Fruit fly (Drosophila melanogaster) whole organism, embryonic: ENCODE data around the gene cnir.

Experiments used
- Asciz ChIP-seq: fragments of 200-800 bp; sonication (Bioruptor generic); optimal IDR thresholded peaks from 2 replicates; lab custom pipeline; 2017; ENCODE audit warnings: missing biosample characterization, mild to moderate bottlenecking, missing genetic modification characterization, missing genetic modification reagents
- CG11456 ChIP-seq: fragments of 200-800 bp; sonication (Bioruptor generic); IDR thresholded peaks from 3 replicates; pipeline ENCODE4 v1.3.6; 2022; ENCODE audit warnings: missing biosample characterization, missing genetic modification characterization
- CG14014 ChIP-seq: fragments of 200-800 bp; sonication (Bioruptor generic); IDR thresholded peaks from 2 replicates; pipeline ENCODE4 v1.3.6; 2022; ENCODE audit warnings: missing biosample characterization, missing genetic modification characterization
- CG15479 ChIP-seq: fragments of 200-800 bp; sonication (Bioruptor generic); optimal IDR thresholded peaks from 3 replicates; lab custom pipeline; 2019; ENCODE audit warnings: missing biosample characterization, mild to moderate bottlenecking, missing genetic modification characterization, moderate library complexity
- CG17385 ChIP-seq: fragments of 200-800 bp; sonication (Bioruptor generic); optimal IDR thresholded peaks from 3 replicates; lab custom pipeline; 2018; ENCODE audit warnings: missing biosample characterization, mild to moderate bottlenecking, missing genetic modification characterization
- CG17912 ChIP-seq: fragments of 200-800 bp; sonication (Bioruptor generic); optimal IDR thresholded peaks from 2 replicates; lab custom pipeline; 2018; ENCODE audit warnings: missing biosample characterization, mild to moderate bottlenecking, missing genetic modification characterization
- CG2129 ChIP-seq: fragments of 200-800 bp; sonication (Bioruptor generic); IDR thresholded peaks from 2 replicates; pipeline ENCODE4 v1.3.6; 2022; ENCODE audit warnings: missing biosample characterization, missing genetic modification characterization; ENCODE audit not compliant: partially characterized antibody
- CG3163 ChIP-seq: fragments of 200-800 bp; sonication (Bioruptor generic); optimal IDR thresholded peaks from 3 replicates; lab custom pipeline; 2016; ENCODE audit warnings: missing biosample characterization, missing genetic modification characterization
- CG32532 ChIP-seq: fragments of 200-800 bp; sonication (Bioruptor generic); IDR thresholded peaks from 2 replicates; pipeline ENCODE4 v1.3.6; 2022; ENCODE audit warnings: missing biosample characterization, missing genetic modification characterization
- CG6175 ChIP-seq: fragments of 200-800 bp; sonication (Bioruptor generic); IDR thresholded peaks from 3 replicates; pipeline ENCODE4 v1.3.6; 2022; ENCODE audit warnings: missing biosample characterization, missing genetic modification characterization
- CG6791 ChIP-seq: fragments of 200-800 bp; sonication (Bioruptor generic); IDR thresholded peaks from 3 replicates; pipeline ENCODE4 v1.3.6; 2022; ENCODE audit warnings: missing biosample characterization, missing genetic modification characterization; ENCODE audit not compliant: partially characterized antibody
- CG7786 ChIP-seq: fragments of 200-800 bp; sonication (Bioruptor generic); optimal IDR thresholded peaks from 2 replicates; lab custom pipeline; 2016; ENCODE audit warnings: missing biosample characterization, missing genetic modification characterization
- CG8290 ChIP-seq, 3 experiments: fragments of 200-800 bp; sonication (Bioruptor generic); optimal IDR thresholded peaks; 2 replicates each; lab custom pipeline; 2016 to 2019; ENCODE audit warnings: missing biosample characterization in 3 of 3, missing genetic modification characterization in 3 of 3, mild to moderate bottlenecking in 2 of 3, moderate library complexity in 1 of 3
- CG8944 ChIP-seq: fragments of 200-800 bp; sonication (Bioruptor generic); optimal IDR thresholded peaks from 3 replicates; lab custom pipeline; 2016; ENCODE audit warnings: missing biosample characterization, missing genetic modification characterization
- Camta ChIP-seq: fragments of 200-800 bp; sonication (Bioruptor generic); optimal IDR thresholded peaks from 2 replicates; lab custom pipeline; 2016; ENCODE audit warnings: missing biosample characterization, missing genetic modification characterization
- Chrac-16 ChIP-seq: fragments of 200-800 bp; sonication (Bioruptor generic); optimal IDR thresholded peaks from 3 replicates; lab custom pipeline; 2016; ENCODE audit warnings: missing biosample characterization, missing genetic modification characterization
- Elba2 ChIP-seq: fragments of 200-800 bp; sonication (Bioruptor generic); optimal IDR thresholded peaks from 3 replicates; lab custom pipeline; 2016; ENCODE audit warnings: missing biosample characterization, missing genetic modification characterization
- Ets65A ChIP-seq: fragments of 200-800 bp; sonication (Bioruptor generic); peaks from one replicate; lab custom pipeline; 2016; ENCODE audit warnings: missing biosample characterization, missing genetic modification characterization
- Ets97D ChIP-seq: fragments of 200-800 bp; sonication (Bioruptor generic); optimal IDR thresholded peaks from 3 replicates; lab custom pipeline; 2016; ENCODE audit warnings: missing biosample characterization, missing genetic modification characterization
- Gsc ChIP-seq: fragments of 200-800 bp; sonication (Bioruptor generic); IDR thresholded peaks from 2 replicates; pipeline ENCODE4 v1.3.6; 2022; ENCODE audit warnings: missing biosample characterization, missing genetic modification characterization
- Sry-δ ChIP-seq: fragments of 200-800 bp; sonication (Bioruptor generic); optimal IDR thresholded peaks from 2 replicates; lab custom pipeline; 2016; ENCODE audit warnings: missing biosample characterization, missing genetic modification characterization
- Tbp ChIP-seq: fragments of >200 bp; optimal IDR thresholded peaks from 2 replicates; lab custom pipeline; 2018; ENCODE audit warnings: missing biosample characterization, missing genetic modification characterization
- Trl ChIP-seq, 3 experiments: fragments of >200 bp in 2 of 3; fragments of 200-800 bp in 1 of 3; sonication (Bioruptor generic) in 1 of 3; optimal IDR thresholded peaks; 2 replicates in 1 of 3; 3 replicates in 2 of 3; lab custom pipeline; 2016 to 2017; ENCODE audit warnings: missing biosample characterization in 1 of 3, missing genetic modification characterization in 1 of 3
- ac ChIP-seq: fragments of 200-800 bp; sonication (Bioruptor generic); optimal IDR thresholded peaks from 3 replicates; lab custom pipeline; 2017; ENCODE audit warnings: missing biosample characterization, mild to moderate bottlenecking, missing genetic modification characterization
- al ChIP-seq: fragments of 200-800 bp; sonication (Bioruptor generic); IDR thresholded peaks from 2 replicates; pipeline ENCODE4 v1.3.6; 2022; ENCODE audit warnings: missing biosample characterization, missing genetic modification characterization
- cg ChIP-seq: fragments of 200-800 bp; sonication (Bioruptor generic); optimal IDR thresholded peaks from 3 replicates; lab custom pipeline; 2019; ENCODE audit warnings: missing biosample characterization, mild to moderate bottlenecking, missing genetic modification characterization, moderate library complexity
- fd64A ChIP-seq: fragments of 200-800 bp; sonication (Bioruptor generic); optimal IDR thresholded peaks from 3 replicates; lab custom pipeline; 2018; ENCODE audit warnings: missing biosample characterization, mild to moderate bottlenecking, missing genetic modification characterization
- gem ChIP-seq: fragments of 200-800 bp; sonication (Bioruptor generic); optimal IDR thresholded peaks from 2 replicates; lab custom pipeline; 2019; ENCODE audit warnings: missing biosample characterization, mild to moderate bottlenecking, missing genetic modification characterization, moderate library complexity
- ham ChIP-seq: fragments of 200-800 bp; sonication (Bioruptor generic); IDR thresholded peaks from 2 replicates; pipeline ENCODE4 v1.3.6; 2022; ENCODE audit warnings: missing biosample characterization, missing genetic modification characterization
- hb ChIP-seq: fragments of 200-800 bp; sonication (Bioruptor generic); IDR thresholded peaks from 3 replicates; pipeline ENCODE4 v1.3.6; 2022; ENCODE audit warnings: missing biosample characterization, missing genetic modification characterization; ENCODE audit not compliant: partially characterized antibody
- hkb ChIP-seq, 2 experiments: fragments of 200-800 bp in 1 of 2; fragments of >200 bp in 1 of 2; sonication (Bioruptor generic) in 1 of 2; IDR thresholded peaks in 1 of 2; optimal IDR thresholded peaks in 1 of 2; 2 replicates each; pipeline versions ENCODE4 v1.3.6 to Lab custom; 2017 to 2022; ENCODE audit warnings: missing biosample characterization in 1 of 2, missing genetic modification characterization in 1 of 2
- lmd ChIP-seq: fragments of 200-800 bp; sonication (Bioruptor generic); IDR thresholded peaks from 2 replicates; pipeline ENCODE4 v1.3.6; 2022; ENCODE audit warnings: missing biosample characterization, missing genetic modification characterization
- mld ChIP-seq: fragments of 200-800 bp; sonication (Bioruptor generic); IDR thresholded peaks from 3 replicates; pipeline ENCODE4 v1.3.6; 2022; ENCODE audit warnings: missing biosample characterization, missing genetic modification characterization; ENCODE audit not compliant: partially characterized antibody
- phol ChIP-seq: fragments of 200-800 bp; sonication (Bioruptor generic); optimal IDR thresholded peaks from 3 replicates; lab custom pipeline; 2018; ENCODE audit warnings: missing biosample characterization, mild to moderate bottlenecking, missing genetic modification characterization, moderate library complexity
- pros ChIP-seq: fragments of 200-800 bp; sonication (Bioruptor generic); optimal IDR thresholded peaks from 3 replicates; lab custom pipeline; 2019; ENCODE audit warnings: missing biosample characterization, mild to moderate bottlenecking, missing genetic modification characterization, moderate library complexity
- ranshi ChIP-seq: fragments of 200-800 bp; sonication (Bioruptor generic); IDR thresholded peaks from 2 replicates; pipeline ENCODE4 v1.3.6; 2022; ENCODE audit warnings: missing biosample characterization, missing genetic modification characterization
- rib ChIP-seq: fragments of 200-800 bp; sonication (Bioruptor generic); IDR thresholded peaks from 2 replicates; pipeline ENCODE4 v1.3.6; 2022; ENCODE audit warnings: missing biosample characterization, missing genetic modification characterization
- ro ChIP-seq: fragments of 200-800 bp; sonication (Bioruptor generic); IDR thresholded peaks from 2 replicates; pipeline ENCODE4 v1.3.6; 2022; ENCODE audit warnings: missing biosample characterization, missing genetic modification characterization
- row ChIP-seq: fragments of 200-800 bp; sonication (Bioruptor generic); IDR thresholded peaks from 3 replicates; pipeline ENCODE4 v1.3.6; 2022; ENCODE audit warnings: missing biosample characterization, missing genetic modification characterization
- sc ChIP-seq, 3 experiments: fragments of >200 bp in 2 of 3; fragments of 200-800 bp in 1 of 3; sonication (Bioruptor generic) in 1 of 3; optimal IDR thresholded peaks; 2 replicates in 2 of 3; 3 replicates in 1 of 3; lab custom pipeline; 2017; ENCODE audit warnings: mild to moderate bottlenecking in 1 of 3, missing biosample characterization in 1 of 3, missing genetic modification characterization in 1 of 3, missing genetic modification reagents in 1 of 3
- sd ChIP-seq: fragments of 200-800 bp; sonication (Bioruptor generic); optimal IDR thresholded peaks from 3 replicates; lab custom pipeline; 2018; ENCODE audit warnings: missing biosample characterization, mild to moderate bottlenecking, missing genetic modification characterization, moderate library complexity
- sim ChIP-seq: fragments of 200-800 bp; sonication (Bioruptor generic); IDR thresholded peaks from 2 replicates; pipeline ENCODE4 v1.3.6; 2022; ENCODE audit warnings: missing biosample characterization, missing genetic modification characterization
- slbo ChIP-seq: fragments of 200-800 bp; sonication (Bioruptor generic); IDR thresholded peaks from 2 replicates; pipeline ENCODE4 v1.3.6; 2022; ENCODE audit warnings: missing biosample characterization, missing genetic modification characterization
- slp2 ChIP-seq: fragments of 200-800 bp; sonication (Bioruptor generic); optimal IDR thresholded peaks from 2 replicates; lab custom pipeline; 2016; ENCODE audit warnings: missing biosample characterization, missing genetic modification characterization
- sob ChIP-seq: fragments of 200-800 bp; sonication (Bioruptor generic); IDR thresholded peaks from 2 replicates; pipeline ENCODE4 v1.3.6; 2022; ENCODE audit warnings: missing biosample characterization, missing genetic modification characterization
- wdn ChIP-seq: fragments of 200-800 bp; sonication (Bioruptor generic); IDR thresholded peaks from 2 replicates; pipeline ENCODE4 v1.3.6; 2022; ENCODE audit warnings: missing biosample characterization, missing genetic modification characterization

cnir gene

DNA sequence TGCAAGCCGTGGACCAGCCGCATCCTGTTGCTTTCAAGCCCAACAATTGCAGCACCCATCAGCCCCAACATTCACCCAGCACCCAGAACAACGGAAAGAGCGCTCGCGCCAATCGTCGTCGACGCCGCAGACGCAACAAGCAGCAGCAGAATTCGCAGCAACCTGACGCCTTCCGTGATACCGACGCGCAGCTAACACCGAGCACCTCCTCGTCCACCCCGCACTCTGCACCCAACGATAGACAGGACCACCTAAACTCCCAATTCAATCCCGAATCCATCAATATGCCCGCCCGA lies 20.0 kb upstream of the cnir start:
- TF ChIP-seq Sry-δ (GFP tag; lab: Kevin White, UChicago) (no peak), hkb (optimal IDR thresholded peaks at IDR 0.05; lab: Kevin White, UChicago) (peak; percentile 94), hkb (GFP tag; IDR thresholded peaks at IDR 0.05; lab: Robert Waterston, UW) (no peak), Chrac-16 (GFP tag; lab: Kevin White, UChicago) (no peak), Ets65A (peak; percentile 44), CG32532 (GFP tag; lab: Robert Waterston, UW) (0 out of 2 replicates have a peak, but pooled peaks have one; percentile 10), CG11456 (GFP tag; lab: Robert Waterston, UW) (0 out of 3 replicates have a peak, but pooled peaks have one; percentile 22), row (GFP tag; lab: Robert Waterston, UW) (0 out of 3 replicates have a peak, but pooled peaks have one; percentile 1)

dm6 chr2L:3058772-3059623 lies 19.4 kb upstream of the cnir start:
- TF ChIP-seq CG11456 (GFP tag; lab: Robert Waterston, UW) (no peak), phol (tag; lab: Kevin White, UChicago) (no peak), CG8944 (peak; percentile 8), CG2129 (GFP tag; lab: Robert Waterston, UW) (no peak), Tbp (GFP tag; lab: Kevin White, UChicago) (no peak), Camta (GFP tag; lab: Kevin White, UChicago) (peak; percentile 22), Elba2 (GFP tag; lab: Kevin White, UChicago) (no peak), cg (GFP tag; lab: Kevin White, UChicago) (no peak), Gsc (GFP tag; lab: Robert Waterston, UW) (no peak), al (peak; percentile 58), CG14014 (no peak), CG17912 (GFP tag; lab: Kevin White, UChicago) (no peak), sc (optimal IDR thresholded peaks at IDR 0.05; lab: Kevin White, UChicago) (no peak), sc (GFP tag; optimal IDR thresholded peaks at IDR 0.05; lab: Kevin White, UChicago) (no peak), Trl (optimal IDR thresholded peaks at IDR 0.05; lab: Kevin White, UChicago) (peak; percentile 27 to 32), Trl (GFP tag; optimal IDR thresholded peaks at IDR 0.05; lab: Kevin White, UChicago) (no peak), CG6175 (GFP tag; lab: Robert Waterston, UW) (peak; percentile 87), ham (GFP tag; lab: Robert Waterston, UW) (no peak), CG6791 (GFP tag; lab: Robert Waterston, UW) (no peak), ranshi (no peak), Asciz (GFP tag; lab: Kevin White, UChicago) (no peak), rib (GFP tag; lab: Robert Waterston, UW) (peak; percentile 16; the same call in 1 of the 2 replicates), ro (GFP tag; lab: Robert Waterston, UW) (no peak), slbo (GFP tag; lab: Robert Waterston, UW) (peak; percentile 76), hb (GFP tag; lab: Robert Waterston, UW) (no peak), CG3163 (no peak), sd (no peak), fd64A (GFP tag; lab: Kevin White, UChicago) (no peak), sob (GFP tag; lab: Robert Waterston, UW) (peak; percentile 43; the same call in 1 of the 2 replicates), Chrac-16 (GFP tag; lab: Kevin White, UChicago) (no peak), slp2 (GFP tag; lab: Kevin White, UChicago) (no peak), pros (GFP tag; lab: Kevin White, UChicago) (no peak), lmd (GFP tag; lab: Robert Waterston, UW) (peak; percentile 60), Ets97D (GFP tag; lab: Kevin White, UChicago) (no peak), CG8290 (GFP tag; optimal IDR thresholded peaks at IDR 0.05; lab: Kevin White, UChicago) (no peak), CG8290 (tag; optimal IDR thresholded peaks at IDR 0.05; lab: Kevin White, UChicago) (no peak), ac (GFP tag; lab: Kevin White, UChicago) (no peak), gem (tag; lab: Kevin White, UChicago) (no peak), CG7786 (peak; percentile 58), CG17385 (GFP tag; lab: Kevin White, UChicago) (peak; percentile 49), wdn (GFP tag; lab: Robert Waterston, UW) (0 out of 2 replicates have a peak, but pooled peaks have one; percentile 36), mld (GFP tag; lab: Robert Waterston, UW) (no peak), sim (GFP tag; lab: Robert Waterston, UW) (no peak), CG15479 (no peak)
